Worm (Caenorhabditis elegans) whole organism, early embryonic: ENCODE measurements around the gene Y17G7B.23.

Experiments
- B0310.2 ChIP-seq: sonication (generic microtip); optimal IDR thresholded peaks from 2 replicates; lab custom pipeline; 2016; ENCODE audit warnings: mild to moderate bottlenecking, missing genetic modification characterization, missing compliant biosample characterization
- F13C5.2 ChIP-seq: sonication (generic microtip); optimal IDR thresholded peaks from 2 replicates; lab custom pipeline; 2017; ENCODE audit warnings: mild to moderate bottlenecking, missing genetic modification characterization, inconsistent platforms, missing compliant biosample characterization
- aly-1 ChIP-seq: sonication (generic microtip); optimal IDR thresholded peaks from 2 replicates; lab custom pipeline; 2016; ENCODE audit warnings: missing genetic modification characterization, missing compliant biosample characterization
- ama-1 ChIP-seq: fragments of 150-350 bp; optimal IDR thresholded peaks from 2 replicates; lab custom pipeline; 2014
- ceh-13 ChIP-seq: fragments of 200-800 bp; sonication (Bioruptor generic); optimal IDR thresholded peaks from 2 replicates; lab custom pipeline; 2018; ENCODE audit warnings: mild to moderate bottlenecking, missing genetic modification characterization, missing compliant biosample characterization
- ceh-36 ChIP-seq: sonication (generic microtip); optimal IDR thresholded peaks from 2 replicates; lab custom pipeline; 2016; ENCODE audit warnings: missing genetic modification characterization, inconsistent platforms, missing compliant biosample characterization
- ets-7 ChIP-seq: sonication (generic microtip); optimal IDR thresholded peaks from 2 replicates; lab custom pipeline; 2016; ENCODE audit warnings: missing genotype, missing genetic modification characterization, missing compliant biosample characterization
- flt-1 ChIP-seq: fragments of 200-800 bp; sonication (Bioruptor generic); IDR thresholded peaks from 2 replicates; pipeline ENCODE4 v1.3.6; 2022; ENCODE audit warnings: missing genetic modification characterization, missing compliant biosample characterization
- hmbx-1 ChIP-seq: sonication (generic microtip); optimal IDR thresholded peaks from 2 replicates; lab custom pipeline; 2016; ENCODE audit warnings: mild to moderate bottlenecking, missing genetic modification characterization, missing compliant biosample characterization
- hmg-4 ChIP-seq: fragments of 200-800 bp; sonication (Bioruptor generic); optimal IDR thresholded peaks from 2 replicates; lab custom pipeline; 2018; ENCODE audit warnings: mild to moderate bottlenecking, missing genetic modification characterization, missing compliant biosample characterization
- hnd-1 ChIP-seq: sonication (generic microtip); optimal IDR thresholded peaks from 2 replicates; lab custom pipeline; 2016; ENCODE audit warnings: missing genetic modification characterization, missing compliant biosample characterization
- pes-1 ChIP-seq: fragments of 200-800 bp; sonication (Bioruptor generic); IDR thresholded peaks from 2 replicates; pipeline ENCODE4 v1.3.6; 2022; ENCODE audit warnings: missing genetic modification reagents, missing genetic modification characterization, missing compliant biosample characterization
- scrt-1 ChIP-seq: fragments of 200-800 bp; sonication (Bioruptor generic); IDR thresholded peaks from 2 replicates; pipeline ENCODE4 v1.3.6; 2022; ENCODE audit warnings: missing genetic modification characterization, missing compliant biosample characterization
- sea-1 ChIP-seq: fragments of 200-800 bp; sonication (Bioruptor generic); conservative IDR thresholded peaks from 2 replicates; pipeline ENCODE4 v1.3.6; 2022; ENCODE audit warnings: missing genetic modification characterization, missing compliant biosample characterization
- tbx-11 ChIP-seq: fragments of 200-800 bp; sonication (Bioruptor generic); IDR thresholded peaks from 2 replicates; pipeline ENCODE4 v1.3.6; 2022; ENCODE audit warnings: missing genetic modification characterization, missing compliant biosample characterization
- tbx-37 ChIP-seq: fragments of 200-800 bp; sonication (Bioruptor generic); conservative IDR thresholded peaks from 2 replicates; pipeline ENCODE4 v1.3.6; 2022; ENCODE audit warnings: missing genetic modification reagents, missing genetic modification characterization, missing compliant biosample characterization
- tra-4 ChIP-seq: sonication (generic microtip); optimal IDR thresholded peaks from 2 replicates; lab custom pipeline; 2017; ENCODE audit warnings: missing genetic modification characterization, missing compliant biosample characterization

Gene Y17G7B.23

ce11 chrII:11998903-11999302, at the start of gene Y17G7B.23:
Y17G7B.23 (plus strand) TSS chrII:11999203.
- TF ChIP-seq hmbx-1 (tag; lab: Kevin White, UChicago) (no peak), ceh-13 (GFP tag; lab: Kevin White, UChicago) (no peak), ama-1 (lab: Kevin White, UChicago) (no peak)

DNA sequence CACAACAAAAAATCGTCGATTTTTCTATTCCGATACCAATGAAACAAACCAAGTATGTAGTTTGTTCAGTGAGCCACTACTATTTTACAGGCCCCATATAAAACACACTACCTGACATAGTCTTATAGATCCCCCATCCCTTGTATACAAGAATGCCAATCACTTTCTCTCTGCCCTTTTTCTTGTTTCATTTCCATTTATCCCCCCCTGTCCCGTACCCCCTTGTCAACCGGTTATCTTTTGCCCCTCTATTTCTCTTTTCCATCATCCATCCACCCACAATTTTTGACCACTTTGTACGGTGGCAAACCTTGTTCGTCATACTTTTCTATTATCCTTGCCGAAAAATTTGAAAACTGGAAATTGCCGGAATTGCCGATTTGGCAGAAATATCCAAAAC, 46.0 kb upstream of the Y17G7B.23 start:
- TF ChIP-seq flt-1: no peak
- TF ChIP-seq scrt-1 (GFP tag; lab: Robert Waterston, UW): no peak
- TF ChIP-seq ama-1 (lab: Kevin White, UChicago): no peak
- no peak for TF ChIP-seq ceh-13 (GFP tag; lab: Kevin White, UChicago)
- no peak for TF ChIP-seq hmg-4 (GFP tag; lab: Kevin White, UChicago)
- TF ChIP-seq pes-1: no peak
- no peak for TF ChIP-seq sea-1 (GFP tag; lab: Robert Waterston, UW)
- TF ChIP-seq tbx-11 (GFP tag; lab: Robert Waterston, UW): no peak
- no peak for TF ChIP-seq hnd-1 (tag; lab: Kevin White, UChicago)
- TF ChIP-seq tra-4 (tag; lab: Kevin White, UChicago): no peak
- no peak for TF ChIP-seq hmbx-1 (tag; lab: Kevin White, UChicago)
- TF ChIP-seq aly-1 (tag; lab: Kevin White, UChicago): no peak
- TF ChIP-seq F13C5.2 (tag; lab: Kevin White, UChicago): no peak
- no peak for TF ChIP-seq B0310.2
- no peak for TF ChIP-seq ets-7 (tag; lab: Kevin White, UChicago)
- no peak for TF ChIP-seq ceh-36 (tag; lab: Kevin White, UChicago)
- TF ChIP-seq tbx-37 (GFP tag; lab: Robert Waterston, UW): no peak

DNA sequence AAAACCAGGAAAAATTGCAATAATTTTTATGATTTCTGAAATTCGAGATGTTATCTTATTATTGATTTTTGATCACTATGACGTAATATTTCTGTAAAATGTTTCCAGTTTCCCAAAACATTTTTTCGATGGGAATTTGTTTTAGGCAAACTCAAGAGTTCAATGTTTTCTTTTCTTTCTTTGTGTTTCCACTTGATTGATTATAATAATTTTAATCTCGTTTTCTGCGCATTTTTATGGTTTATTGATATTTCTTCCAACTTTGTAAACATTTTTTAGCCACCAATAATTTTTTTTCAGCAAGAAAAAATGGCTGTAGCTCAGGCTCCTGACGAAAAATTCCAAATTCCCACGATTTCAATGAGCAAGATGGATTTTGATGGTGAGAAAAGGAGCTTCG, 44.8 kb upstream of the Y17G7B.23 start, which contains the start of gene W03C9.6:
W03C9.6 (plus strand) TSS at position 301 of the 400 bp plus-strand sequence.
- TF ChIP-seq flt-1: no peak

DNA sequence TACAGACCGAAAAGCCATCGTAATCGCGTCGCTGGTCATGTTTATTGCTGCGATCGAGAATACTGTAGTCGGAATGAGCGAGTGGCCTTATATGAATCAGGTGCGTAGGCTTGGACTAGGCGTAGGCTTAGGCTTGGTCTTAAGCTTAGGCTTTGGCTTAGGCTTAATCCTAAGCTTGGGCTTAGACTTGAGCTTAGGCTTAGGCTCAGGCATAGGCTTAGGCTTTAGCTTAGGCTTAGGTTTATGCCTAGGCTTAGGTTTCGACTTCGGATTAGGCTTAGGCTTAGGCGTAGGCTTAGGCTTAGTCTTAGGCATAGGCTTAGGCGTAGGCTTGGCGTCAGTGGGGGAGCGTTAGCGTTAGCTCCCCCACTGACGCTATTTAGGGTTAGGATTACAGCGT, 44.2 kb upstream of the Y17G7B.23 start:
- TF ChIP-seq ets-7 (tag; lab: Kevin White, UChicago) (no peak), tbx-37 (GFP tag; lab: Robert Waterston, UW) (no peak), ama-1 (lab: Kevin White, UChicago) (no peak), ceh-13 (GFP tag; lab: Kevin White, UChicago) (no peak), flt-1 (no peak), pes-1 (peak; percentile 35; the same call in 1 of the 2 replicates), scrt-1 (GFP tag; lab: Robert Waterston, UW) (no peak), hmbx-1 (tag; lab: Kevin White, UChicago) (no peak), sea-1 (GFP tag; lab: Robert Waterston, UW) (no peak), B0310.2 (no peak), hnd-1 (tag; lab: Kevin White, UChicago) (no peak), ceh-36 (tag; lab: Kevin White, UChicago) (peak; percentile 83), aly-1 (tag; lab: Kevin White, UChicago) (no peak)

DNA sequence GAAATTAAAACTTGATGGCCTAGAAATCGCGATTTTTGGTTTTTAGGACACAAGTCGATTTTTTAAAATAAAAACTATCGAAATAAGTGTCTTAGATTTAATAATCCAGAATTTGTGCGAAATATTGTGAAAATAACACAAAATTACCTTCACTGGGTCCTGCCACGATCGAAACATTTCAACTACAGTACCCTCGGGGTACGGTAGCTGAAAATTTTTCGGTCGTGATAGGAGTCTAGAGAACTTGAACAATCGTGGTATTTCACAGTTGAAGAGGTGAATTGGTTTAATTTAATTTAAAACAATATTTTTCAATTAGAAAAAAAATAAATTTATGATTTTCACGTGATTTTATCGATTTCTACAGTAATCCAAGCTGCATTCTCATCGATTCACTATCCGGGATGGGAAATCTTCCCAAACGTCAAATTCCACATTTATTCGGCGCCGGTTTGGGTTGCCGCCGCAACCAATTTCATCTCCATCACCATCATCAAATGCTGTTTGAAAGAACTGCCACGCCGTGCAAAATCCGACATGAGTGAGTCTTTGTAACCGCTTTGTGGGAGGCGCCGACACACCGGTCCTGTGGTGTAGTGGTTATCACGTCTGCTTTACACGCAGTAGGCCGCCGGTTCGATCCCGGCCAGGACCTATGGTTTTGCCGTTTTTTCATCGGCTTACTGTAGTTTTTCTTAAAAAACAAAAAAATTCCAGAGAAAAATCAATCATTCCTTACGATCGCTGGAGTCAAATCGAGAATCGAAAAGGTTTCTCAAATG, 40.0 kb upstream of the Y17G7B.23 start:
- TF ChIP-seq ceh-36 (tag; lab: Kevin White, UChicago): peak; percentile 44
- TF ChIP-seq hnd-1 (tag; lab: Kevin White, UChicago): peak; percentile 23
- no peak for TF ChIP-seq B0310.2
- peak; percentile 57 for TF ChIP-seq ceh-13 (GFP tag; lab: Kevin White, UChicago)
- TF ChIP-seq ets-7 (tag; lab: Kevin White, UChicago): no peak
- TF ChIP-seq pes-1: peak; percentile 81
- TF ChIP-seq hmbx-1 (tag; lab: Kevin White, UChicago): no peak
- TF ChIP-seq sea-1 (GFP tag; lab: Robert Waterston, UW): peak; percentile 63; the same call in 1 of the 2 replicates
- peak; percentile 87 for TF ChIP-seq F13C5.2 (tag; lab: Kevin White, UChicago)
- no peak for TF ChIP-seq ama-1 (lab: Kevin White, UChicago)
- TF ChIP-seq tbx-11 (GFP tag; lab: Robert Waterston, UW): peak; percentile 64; the same call in 1 of the 2 replicates
- peak; percentile 76 for TF ChIP-seq flt-1
- TF ChIP-seq hmg-4 (GFP tag; lab: Kevin White, UChicago): peak; percentile 88
- peak; percentile 69; the same call in 1 of the 2 replicates for TF ChIP-seq scrt-1 (GFP tag; lab: Robert Waterston, UW)
- peak; percentile 68 for TF ChIP-seq aly-1 (tag; lab: Kevin White, UChicago)
- peak; percentile 47; the same call in 1 of the 2 replicates for TF ChIP-seq tbx-37 (GFP tag; lab: Robert Waterston, UW)
- peak; percentile 43 for TF ChIP-seq tra-4 (tag; lab: Kevin White, UChicago)

DNA sequence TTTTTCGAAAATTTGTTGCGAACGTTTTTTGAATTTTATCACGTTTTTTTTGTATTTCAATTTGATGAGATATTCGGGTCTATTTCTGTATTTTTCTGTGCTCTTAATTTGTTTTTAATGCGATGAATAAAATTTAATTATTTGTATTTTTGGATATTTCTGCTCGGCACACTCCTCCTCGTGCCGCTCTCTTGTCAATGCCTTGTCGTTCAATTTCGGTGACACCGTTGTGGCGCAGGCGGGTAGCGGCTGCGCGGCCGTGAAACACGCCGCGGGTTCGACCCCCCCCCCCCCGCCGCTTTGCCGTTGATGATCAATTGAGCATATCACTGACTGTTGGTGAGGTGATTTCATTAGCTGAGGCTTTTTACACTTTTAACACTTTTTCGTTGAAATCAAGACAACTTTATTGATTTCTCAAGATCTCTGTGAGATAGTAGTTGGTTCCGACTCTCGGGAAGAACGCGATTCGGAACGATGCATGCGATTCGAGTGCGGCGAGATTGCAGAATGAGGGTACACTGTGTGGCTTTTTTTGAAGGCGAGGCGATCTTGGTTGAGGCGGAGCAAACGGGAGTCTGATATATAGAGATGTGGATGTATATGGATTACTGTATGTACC, 38.3 kb upstream of the Y17G7B.23 start:
- TF ChIP-seq hmbx-1 (tag; lab: Kevin White, UChicago) (peak; percentile 96), hnd-1 (tag; lab: Kevin White, UChicago) (peak; percentile 98), tra-4 (tag; lab: Kevin White, UChicago) (peak; percentile 100), hmg-4 (GFP tag; lab: Kevin White, UChicago) (peak; percentile 100), ets-7 (tag; lab: Kevin White, UChicago) (peak; percentile 98), tbx-11 (GFP tag; lab: Robert Waterston, UW) (peak; percentile 100), flt-1 (peak; percentile 100), ceh-13 (GFP tag; lab: Kevin White, UChicago) (peak; percentile 100), scrt-1 (GFP tag; lab: Robert Waterston, UW) (peak; percentile 100), F13C5.2 (tag; lab: Kevin White, UChicago) (peak; percentile 100), pes-1 (peak; percentile 99), B0310.2 (peak; percentile 99), sea-1 (GFP tag; lab: Robert Waterston, UW) (peak; percentile 100), aly-1 (tag; lab: Kevin White, UChicago) (peak; percentile 99), ceh-36 (tag; lab: Kevin White, UChicago) (peak; percentile 99), tbx-37 (GFP tag; lab: Robert Waterston, UW) (peak; percentile 100), ama-1 (lab: Kevin White, UChicago) (no peak)
